Fruit fly (Drosophila melanogaster): Measurements from ENCODE around the gene CG5890.

- no peak for TF ChIP-seq usp (GFP tag; optimal IDR thresholded peaks at IDR 0.05)
- no peak for TF ChIP-seq CG8478 (optimal IDR thresholded peaks at IDR 0.05)
These were observed 37.3 kb downstream of the CG5890 start, which contains the start of gene CG5913 for dm6 chr3R:25893272-25893671.

Data from whole organism.